Worm (Caenorhabditis elegans): ENCODE data around the gene math-25.

DNA sequence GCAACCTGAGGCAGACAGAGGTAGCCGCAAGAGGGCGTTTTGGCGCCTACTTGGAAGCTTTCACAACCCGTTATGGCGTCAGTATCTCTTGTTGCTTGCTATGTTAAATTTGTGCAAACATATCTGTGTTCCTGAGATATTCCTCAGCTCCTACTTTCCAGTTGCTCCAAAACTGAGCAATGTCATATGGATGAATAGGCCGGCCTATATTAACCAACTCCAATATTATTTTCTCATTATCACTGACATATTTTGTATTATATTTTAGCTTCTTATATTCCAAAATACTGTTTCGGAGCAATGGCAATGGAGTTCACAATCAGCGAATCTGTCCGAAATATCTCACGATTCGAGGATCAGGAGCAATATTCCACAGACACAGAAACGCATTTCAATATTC is 20.2 kb upstream of the math-25 start, which contains the start of gene math-13:
- no peak for TF ChIP-seq unc-130 (tag; optimal IDR thresholded peaks at IDR 0.05)
- no peak for TF ChIP-seq aly-2 (tag; optimal IDR thresholded peaks at IDR 0.05)
- no peak for TF ChIP-seq mef-2 (tag; optimal IDR thresholded peaks at IDR 0.05)
- no peak for TF ChIP-seq nhr-76 (tag; optimal IDR thresholded peaks at IDR 0.05)
- no peak for TF ChIP-seq elt-2 (tag; optimal IDR thresholded peaks at IDR 0.05)
- TF ChIP-seq lin-15B (tag; optimal IDR thresholded peaks at IDR 0.05): no peak
- TF ChIP-seq egl-27 (tag; optimal IDR thresholded peaks at IDR 0.05): no peak
- no peak for TF ChIP-seq ces-1 (GFP tag; optimal IDR thresholded peaks at IDR 0.05)
- no peak for TF ChIP-seq nhr-90 (tag; optimal IDR thresholded peaks at IDR 0.05; ENCODE audit: poor library complexity)
- TF ChIP-seq ceh-82 (tag; optimal IDR thresholded peaks at IDR 0.05): no peak
- no peak for TF ChIP-seq unc-62 (GFP tag; optimal IDR thresholded peaks at IDR 0.05)

Measured in whole organism, L1 larva.